Fruit fly (Drosophila melanogaster) whole organism, pupa: ENCODE measurements around the gene CG2209.

Experiments used
- CG12605 ChIP-seq: fragments of 200-800 bp; sonication (Bioruptor generic); IDR thresholded peaks from 2 replicates; pipeline ENCODE4 v1.3.6; 2022; ENCODE audit warnings: missing biosample characterization, missing genetic modification characterization
- CG13204 ChIP-seq: fragments of 200-800 bp; sonication (Bioruptor generic); optimal IDR thresholded peaks from 2 replicates; lab custom pipeline; 2018; ENCODE audit warnings: missing biosample characterization, mild to moderate bottlenecking, missing genetic modification characterization, moderate library complexity
- CG14655 ChIP-seq: fragments of 200-800 bp; sonication (Bioruptor generic); optimal IDR thresholded peaks from 3 replicates; lab custom pipeline; 2017; ENCODE audit warnings: mild to moderate bottlenecking, missing biosample characterization, missing genetic modification reagents, missing genetic modification characterization
- CG15710 ChIP-seq: fragments of 200-800 bp; sonication (Bioruptor generic); optimal IDR thresholded peaks from 2 replicates; lab custom pipeline; 2018; ENCODE audit warnings: missing biosample characterization, mild to moderate bottlenecking, missing genetic modification characterization, moderate library complexity
- CG17806 ChIP-seq: fragments of 200-800 bp; sonication (Bioruptor generic); optimal IDR thresholded peaks from 2 replicates; lab custom pipeline; 2018; ENCODE audit warnings: missing biosample characterization, mild to moderate bottlenecking, missing genetic modification characterization, moderate library complexity
- CG32121 ChIP-seq: fragments of 200-800 bp; sonication (Bioruptor generic); IDR thresholded peaks from 2 replicates; pipeline ENCODE4 v1.3.6; 2022; ENCODE audit warnings: missing biosample characterization, missing genetic modification characterization
- CG4496 ChIP-seq: fragments of 200-800 bp; sonication (Bioruptor generic); IDR thresholded peaks from 3 replicates; pipeline ENCODE4 v1.3.6; 2022; ENCODE audit warnings: missing biosample characterization, missing genetic modification characterization
- CG8159 ChIP-seq: fragments of 200-800 bp; sonication (Bioruptor generic); optimal IDR thresholded peaks from 3 replicates; lab custom pipeline; 2018; ENCODE audit warnings: missing biosample characterization, mild to moderate bottlenecking, missing genetic modification characterization, moderate library complexity
- CG8301 ChIP-seq: fragments of 200-800 bp; sonication (Bioruptor generic); optimal IDR thresholded peaks from 2 replicates; lab custom pipeline; 2018; ENCODE audit warnings: missing biosample characterization, mild to moderate bottlenecking, missing genetic modification characterization
- CG9948 ChIP-seq: fragments of 200-800 bp; sonication (Bioruptor generic); optimal IDR thresholded peaks from 2 replicates; lab custom pipeline; 2018; ENCODE audit warnings: missing biosample characterization, mild to moderate bottlenecking, missing genetic modification characterization, moderate library complexity
- D1 ChIP-seq: fragments of 200-800 bp; sonication (Bioruptor generic); optimal IDR thresholded peaks from 2 replicates; lab custom pipeline; 2018; ENCODE audit warnings: missing biosample characterization, mild to moderate bottlenecking, missing genetic modification characterization, moderate library complexity
- Pif1B ChIP-seq: fragments of 200-800 bp; sonication (Bioruptor generic); optimal IDR thresholded peaks from 3 replicates; lab custom pipeline; 2016; ENCODE audit warnings: missing biosample characterization, missing genetic modification characterization
- Snoo ChIP-seq: fragments of 200-800 bp; sonication (Bioruptor generic); optimal IDR thresholded peaks from 3 replicates; lab custom pipeline; 2017; ENCODE audit warnings: missing biosample characterization, mild to moderate bottlenecking, missing genetic modification characterization, inconsistent platforms
- fd96Ca ChIP-seq: fragments of 200-800 bp; sonication (Bioruptor generic); IDR thresholded peaks from 3 replicates; pipeline ENCODE4 v1.3.6; 2022; ENCODE audit warnings: missing biosample characterization, missing genetic modification characterization
- gl ChIP-seq: fragments of 200-800 bp; sonication (Bioruptor generic); optimal IDR thresholded peaks from 2 replicates; lab custom pipeline; 2018; ENCODE audit warnings: missing biosample characterization, mild to moderate bottlenecking, missing genetic modification characterization
- rn ChIP-seq: fragments of 200-800 bp; sonication (Bioruptor generic); IDR thresholded peaks from 2 replicates; pipeline ENCODE4 v1.3.6; 2022; ENCODE audit warnings: missing biosample characterization, missing genetic modification characterization

Gene CG2209

DNA sequence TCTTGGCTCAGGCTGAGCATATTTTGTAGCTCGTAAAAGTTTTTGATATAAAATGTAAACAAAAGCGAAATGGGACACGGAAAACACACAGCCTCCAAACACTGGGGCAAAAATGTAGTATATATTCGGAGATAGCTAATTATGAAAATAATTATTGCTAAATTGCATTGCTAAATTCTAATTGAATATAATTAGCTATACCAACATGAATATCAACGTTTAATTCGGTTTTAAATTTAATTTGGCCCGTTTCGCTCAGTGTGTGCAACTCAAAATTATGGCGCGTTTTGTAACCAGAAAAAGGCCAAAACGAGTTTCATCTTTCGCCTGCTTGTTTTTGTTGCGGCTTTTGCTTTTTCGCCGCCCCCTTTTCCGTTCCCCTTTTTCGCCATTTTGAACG, 1.8 kb downstream of the CG2209 start:
- TF ChIP-seq CG17806 (tag; lab: Kevin White, UChicago) = no peak
- TF ChIP-seq CG12605 (GFP tag; lab: Robert Waterston, UW) = no peak
- TF ChIP-seq CG9948 (tag; lab: Kevin White, UChicago) = no peak
- TF ChIP-seq fd96Ca (GFP tag; lab: Robert Waterston, UW) = no peak
- TF ChIP-seq Pif1B = no peak
- no peak for TF ChIP-seq CG14655 (GFP tag; lab: Kevin White, UChicago)
- TF ChIP-seq rn (GFP tag; lab: Robert Waterston, UW) = no peak
- TF ChIP-seq CG15710 = no peak
- no peak for TF ChIP-seq gl (tag; lab: Kevin White, UChicago)
- TF ChIP-seq, all 21 proteins: peak for 0

DNA sequence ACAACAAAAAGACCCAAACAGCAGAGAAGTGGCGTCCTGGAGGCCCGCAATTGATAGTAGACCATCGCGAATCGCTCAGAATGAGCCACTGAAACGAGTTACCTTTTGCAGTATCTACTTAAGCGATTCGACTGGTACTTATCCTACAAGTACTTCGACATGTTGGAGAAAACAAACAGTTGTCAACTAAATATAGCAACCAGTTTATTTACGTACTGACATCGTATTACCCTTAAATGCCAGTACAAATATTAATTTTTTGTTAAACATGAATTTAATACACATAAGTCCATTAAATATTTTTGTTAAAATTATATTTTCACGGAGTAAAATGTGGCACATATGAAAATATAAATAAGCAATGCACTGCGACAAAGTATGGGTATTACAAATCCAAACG, 33.2 kb downstream of the CG2209 start, which contains the start of gene CG12715:
Gene CG12715, minus strand, starts transcription at position 101 of the 400 bp plus-strand sequence.
- TF ChIP-seq CG4496 (GFP tag; lab: Robert Waterston, UW) = no peak
- TF ChIP-seq Snoo (tag; lab: Kevin White, UChicago) = no peak
- no peak for TF ChIP-seq D1
- TF ChIP-seq CG32121 (GFP tag; lab: Robert Waterston, UW) = no peak
- TF ChIP-seq CG17806 (tag; lab: Kevin White, UChicago) = no peak
- TF ChIP-seq CG8159 (tag; lab: Kevin White, UChicago) = no peak
- TF ChIP-seq CG13204 = no peak
- TF ChIP-seq CG14655 (GFP tag; lab: Kevin White, UChicago) = no peak
- TF ChIP-seq CG8301 (tag; lab: Kevin White, UChicago) = no peak
- TF ChIP-seq, all 21 proteins: peak for 0
